Fruit fly (Drosophila melanogaster) whole organism, adult: Measurements from ENCODE around the gene Vps52.

Experiments
- CG11617 ChIP-seq: fragments of 200-800 bp; sonication (Bioruptor generic); optimal IDR thresholded peaks from 2 replicates; lab custom pipeline; 2017; ENCODE audit warnings: mild to moderate bottlenecking, missing biosample characterization, missing genetic modification reagents, missing genetic modification characterization
- CG14711 ChIP-seq: fragments of 200-800 bp; sonication (Bioruptor generic); optimal IDR thresholded peaks from 2 replicates; lab custom pipeline; 2018; ENCODE audit warnings: missing biosample characterization, mild to moderate bottlenecking, missing genetic modification characterization, moderate library complexity
- CG33017 ChIP-seq: fragments of 200-800 bp; sonication (Bioruptor generic); optimal IDR thresholded peaks from 2 replicates; lab custom pipeline; 2018; ENCODE audit warnings: missing biosample characterization, mild to moderate bottlenecking, missing genetic modification characterization, moderate library complexity
- CG7045 ChIP-seq: fragments of 200-800 bp; sonication (Bioruptor generic); optimal IDR thresholded peaks from 2 replicates; lab custom pipeline; 2017; ENCODE audit warnings: missing biosample characterization, mild to moderate bottlenecking, missing genetic modification characterization
- CG7101 ChIP-seq: fragments of 200-800 bp; sonication (Bioruptor generic); optimal IDR thresholded peaks from 2 replicates; lab custom pipeline; 2018; ENCODE audit warnings: missing biosample characterization, mild to moderate bottlenecking, missing genetic modification characterization, moderate library complexity
- Clk ChIP-seq: fragments of 200-800 bp; sonication (Bioruptor generic); optimal IDR thresholded peaks from 2 replicates; lab custom pipeline; 2017; ENCODE audit warnings: missing biosample characterization, missing genetic modification characterization
- Hr96 ChIP-seq: fragments of 200-800 bp; sonication (Bioruptor generic); optimal IDR thresholded peaks from 2 replicates; lab custom pipeline; 2016; ENCODE audit warnings: missing biosample characterization, missing genetic modification characterization
- Mnt ChIP-seq: fragments of 200-800 bp; sonication (Bioruptor generic); optimal IDR thresholded peaks from 2 replicates; lab custom pipeline; 2016; ENCODE audit warnings: missing biosample characterization, mild to moderate bottlenecking, missing genetic modification characterization
- cic ChIP-seq: fragments of 200-800 bp; sonication (Bioruptor generic); optimal IDR thresholded peaks from 2 replicates; lab custom pipeline; 2017; ENCODE audit warnings: missing biosample characterization, mild to moderate bottlenecking, missing genetic modification characterization, moderate library complexity
- cnc ChIP-seq, 2 experiments: fragments of >200 bp; optimal IDR thresholded peaks; 2 replicates each; lab custom pipeline; 2017
- toe ChIP-seq: fragments of 200-800 bp; sonication (Bioruptor generic); optimal IDR thresholded peaks from 2 replicates; lab custom pipeline; 2016; ENCODE audit warnings: missing biosample characterization, missing genetic modification characterization

dm6 chr2L:5492924-5493323 lies 30.8 kb downstream of the Vps52 start:
- TF ChIP-seq Clk (GFP tag; lab: Kevin White, UChicago) (no peak), CG7101 (tag; lab: Kevin White, UChicago) (no peak), cic (GFP tag; lab: Kevin White, UChicago) (no peak), CG7045 (GFP tag; lab: Kevin White, UChicago) (no peak), Hr96 (no peak), CG14711 (tag; lab: Kevin White, UChicago) (no peak), CG11617 (no peak), Mnt (GFP tag; lab: Kevin White, UChicago) (no peak), CG33017 (tag; lab: Kevin White, UChicago) (no peak), toe (GFP tag; lab: Kevin White, UChicago) (no peak), cnc (optimal IDR thresholded peaks at IDR 0.05; lab: Kevin White, UChicago) (no peak)
